Worm (Caenorhabditis elegans): Measurements from ENCODE around the gene ZK1098.3.

ce11 chrIII:9563235-9563634, 24.7 kb upstream of the ZK1098.3 start, which contains the start of gene C48B4.9:
- TF ChIP-seq ama-1 (optimal IDR thresholded peaks at IDR 0.05) (no peak), tbx-11 (GFP tag; IDR thresholded peaks at IDR 0.05) (no peak)
